Worm (Caenorhabditis elegans) whole organism, L4/young adult: ENCODE measurements around the gene F54D12.8.

ENCODE experiments used
- W03F9.2 ChIP-seq: fragments of 150-350 bp; optimal IDR thresholded peaks from 2 replicates; lab custom pipeline; 2014; ENCODE audit warnings: missing biosample characterization, missing genetic modification characterization
- him-1 ChIP-seq: sonication (generic microtip); optimal IDR thresholded peaks from 2 replicates; lab custom pipeline; 2016; ENCODE audit warnings: missing genotype, missing genetic modification reagents, missing genetic modification characterization, missing compliant biosample characterization

DNA sequence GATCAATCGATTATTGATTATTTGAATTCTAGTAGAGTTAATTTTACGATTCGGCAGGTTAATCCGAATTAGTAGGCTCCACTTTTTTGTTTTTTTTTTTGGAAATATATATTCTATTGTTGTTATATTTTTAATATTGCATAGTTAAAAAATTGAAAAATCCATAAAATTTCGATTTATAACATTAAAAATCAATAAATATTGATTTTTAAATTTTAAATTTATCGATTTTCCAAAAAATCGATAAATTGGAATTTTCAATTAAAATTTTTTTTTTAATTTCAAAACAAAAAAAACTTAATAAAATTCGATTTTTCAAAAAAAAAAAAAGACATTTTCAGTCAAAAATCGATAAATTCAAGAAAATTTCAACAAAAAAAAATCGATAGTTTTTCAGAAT, 22.2 kb upstream of the F54D12.8 start:
- TF ChIP-seq him-1 (tag; lab: Kevin White, UChicago) = no peak
- TF ChIP-seq W03F9.2 (tag; lab: Kevin White, UChicago) = no peak
